Worm (Caenorhabditis elegans): ENCODE results near the gene set-16.

DNA sequence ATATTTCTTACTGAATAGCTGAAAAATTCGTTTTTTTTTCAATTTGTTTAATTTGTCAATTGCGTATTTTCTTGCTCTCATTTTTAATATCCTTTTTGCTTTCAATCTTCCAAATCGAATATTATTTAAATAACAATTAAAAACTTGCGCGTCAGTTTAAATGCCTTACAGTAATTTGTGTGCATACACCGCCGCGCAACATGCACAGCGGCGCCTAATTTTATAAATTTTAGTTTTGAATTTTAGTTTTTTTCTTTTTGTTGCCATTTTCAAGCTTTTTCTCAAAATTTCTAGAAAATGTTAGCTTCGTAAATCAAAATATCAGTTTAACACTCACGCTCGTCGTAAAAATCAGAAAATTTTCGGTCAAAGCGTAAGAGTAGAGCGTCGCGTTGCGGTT lies 39.6 kb downstream of the set-16 start:
- TF ChIP-seq zag-1 (tag; optimal IDR thresholded peaks at IDR 0.05) (no peak), nhr-77 (tag; optimal IDR thresholded peaks at IDR 0.05) (no peak), nhr-12 (tag; optimal IDR thresholded peaks at IDR 0.05) (no peak)
